Worm (Caenorhabditis elegans) whole organism, late embryonic: ENCODE measurements around the gene ZK673.4.

Source experiments
- elt-2 ChIP-seq: sonication (generic microtip); optimal IDR thresholded peaks from 2 replicates; lab custom pipeline; 2016; ENCODE audit warnings: missing genetic modification reagents, missing genetic modification characterization, missing compliant biosample characterization
- fkh-6 ChIP-seq: sonication (generic microtip); optimal IDR thresholded peaks from 2 replicates; lab custom pipeline; 2016; ENCODE audit warnings: missing genetic modification characterization, missing compliant biosample characterization
- mec-3 ChIP-seq: sonication (generic microtip); optimal IDR thresholded peaks from 2 replicates; lab custom pipeline; 2016; ENCODE audit warnings: borderline replicate concordance, missing genetic modification characterization, missing compliant biosample characterization
- nfya-1 ChIP-seq: sonication (generic microtip); optimal IDR thresholded peaks from 2 replicates; lab custom pipeline; 2017; ENCODE audit warnings: missing genetic modification characterization, mild to moderate bottlenecking, missing compliant biosample characterization, antibody characterized with exemption, moderate library complexity
- pqm-1 ChIP-seq: sonication (generic microtip); optimal IDR thresholded peaks from 2 replicates; lab custom pipeline; 2016; ENCODE audit warnings: missing genetic modification characterization, missing compliant biosample characterization
- unc-42 ChIP-seq: sonication (generic microtip); optimal IDR thresholded peaks from 2 replicates; lab custom pipeline; 2016; ENCODE audit warnings: missing genotype, missing genetic modification characterization, missing compliant biosample characterization

ce11 chrII:10479348-10479747, 26.6 kb downstream of the ZK673.4 start, which contains the start of gene clec-59:
- TF ChIP-seq elt-2 (tag; lab: Kevin White, UChicago) = no peak
- TF ChIP-seq mec-3 (tag; lab: Kevin White, UChicago) = no peak
- no peak for TF ChIP-seq nfya-1 (tag; lab: Kevin White, UChicago)
- no peak for TF ChIP-seq pqm-1 (tag; lab: Kevin White, UChicago)
- TF ChIP-seq unc-42 (tag; lab: Kevin White, UChicago) = no peak
- TF ChIP-seq fkh-6 = no peak
